Fruit fly (Drosophila melanogaster) whole organism, prepupa: ENCODE results near the gene CG11630.

ENCODE experiments used
- CG8632 ChIP-seq: fragments of 200-800 bp; sonication (Bioruptor generic); optimal IDR thresholded peaks from 3 replicates; lab custom pipeline; 2016; ENCODE audit warnings: missing biosample characterization, missing genetic modification characterization
- Ets21C ChIP-seq: fragments of 200-800 bp; sonication (Bioruptor generic); optimal IDR thresholded peaks from 3 replicates; lab custom pipeline; 2016; ENCODE audit warnings: missing biosample characterization, missing genetic modification characterization
- Lpt ChIP-seq: fragments of 200-800 bp; sonication (Bioruptor generic); optimal IDR thresholded peaks from 3 replicates; lab custom pipeline; 2016; ENCODE audit warnings: missing biosample characterization, missing genetic modification characterization
- cyc ChIP-seq: fragments of 200-800 bp; sonication (Bioruptor generic); optimal IDR thresholded peaks from 3 replicates; lab custom pipeline; 2016; ENCODE audit warnings: missing biosample characterization, missing genetic modification characterization

DNA sequence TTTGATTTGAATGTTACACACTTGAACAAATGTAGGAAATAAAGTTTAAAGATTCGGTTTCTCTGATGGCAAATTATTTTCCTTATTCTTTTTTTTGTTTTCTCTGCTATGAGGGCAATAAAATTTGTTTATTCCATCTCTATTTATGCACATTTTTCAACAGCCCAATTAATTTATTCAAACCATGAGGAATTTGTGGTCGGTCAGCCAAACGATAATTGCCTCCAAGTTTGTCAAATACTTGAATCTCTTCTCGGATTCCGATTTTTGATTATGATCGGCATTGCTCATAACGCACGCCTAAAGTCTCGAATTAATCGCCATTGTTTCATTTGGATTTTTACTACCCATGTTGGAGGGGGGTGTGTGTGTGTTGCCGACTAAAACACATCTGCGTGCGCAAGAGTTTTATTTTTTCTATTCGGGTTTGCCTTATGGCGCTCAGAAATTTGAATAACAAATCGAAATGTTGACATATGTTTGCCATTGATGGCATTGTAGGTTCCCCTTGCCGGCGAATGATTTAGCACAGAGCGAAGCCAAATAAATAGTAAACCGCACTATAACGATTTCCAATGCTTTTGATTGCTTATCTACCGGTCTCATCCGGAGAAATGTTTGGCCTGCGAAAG, 48.5 kb upstream of the CG11630 start:
- TF ChIP-seq Ets21C (no peak), CG8632 (GFP tag; lab: Kevin White, UChicago) (no peak), cyc (GFP tag; lab: Kevin White, UChicago) (no peak), Lpt (no peak)
